Fruit fly (Drosophila melanogaster): ENCODE data around the gene Atac1.

The Atac1 gene

DNA sequence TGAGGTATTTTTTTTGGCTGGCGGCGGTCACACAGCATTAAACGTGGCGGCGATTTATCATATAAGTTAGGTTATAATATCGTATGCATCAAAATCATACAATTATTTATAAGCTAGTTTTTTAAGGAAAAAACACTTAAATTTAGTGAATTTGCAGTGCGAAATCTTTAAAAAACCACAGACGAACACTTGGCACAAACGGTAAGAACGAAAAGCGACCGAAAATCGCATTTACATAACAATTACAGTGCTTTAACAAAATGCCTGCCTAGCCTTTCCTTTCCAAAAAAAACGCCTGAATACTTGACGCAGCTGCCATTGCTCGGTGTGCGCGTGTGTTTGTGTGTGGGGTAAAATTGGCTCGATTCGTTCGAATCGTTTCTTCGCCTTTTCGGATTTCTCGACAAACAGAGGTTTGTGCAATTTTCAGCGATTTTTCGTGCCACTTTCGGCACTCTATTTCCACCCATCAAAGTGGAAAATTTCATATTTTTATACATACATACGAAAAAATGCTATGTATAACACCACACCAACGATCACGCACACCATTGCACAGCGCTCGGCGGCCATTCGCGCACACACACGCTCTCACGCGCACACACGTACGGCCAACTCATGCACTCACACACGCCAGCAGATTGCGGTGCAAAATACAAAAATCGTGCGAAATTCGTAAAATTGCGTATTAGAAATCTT lies 39.3 kb downstream of the Atac1 start, which contains the start of gene Hrb27C (continued):
- no peak for TF ChIP-seq Dll (GFP tag; IDR thresholded peaks at IDR 0.05; ENCODE audit: partially characterized antibody)
- TF ChIP-seq z (GFP tag; IDR thresholded peaks at IDR 0.05): no peak
- TF ChIP-seq CG17359 (tag; optimal IDR thresholded peaks at IDR 0.05): no peak
- TF ChIP-seq Ets97D (GFP tag; optimal IDR thresholded peaks at IDR 0.05): no peak
- no peak for TF ChIP-seq NC2β (GFP tag; optimal IDR thresholded peaks at IDR 0.05)
- no peak for TF ChIP-seq CG14667 (GFP tag; IDR thresholded peaks at IDR 0.05)
- TF ChIP-seq kay (GFP tag; optimal IDR thresholded peaks at IDR 0.05): no peak
- no peak for TF ChIP-seq Hand (GFP tag; optimal IDR thresholded peaks at IDR 0.05)
- TF ChIP-seq slp2 (GFP tag; optimal IDR thresholded peaks at IDR 0.05): no peak
- no peak for TF ChIP-seq twi (tag; optimal IDR thresholded peaks at IDR 0.05)
- TF ChIP-seq Lpt (GFP tag; optimal IDR thresholded peaks at IDR 0.05): no peak
- TF ChIP-seq lilli (GFP tag; optimal IDR thresholded peaks at IDR 0.05): no peak
- no peak for TF ChIP-seq CG11247 (GFP tag; IDR thresholded peaks at IDR 0.05)
- no peak for TF ChIP-seq ase (GFP tag; IDR thresholded peaks at IDR 0.05)
- TF ChIP-seq sd (tag; optimal IDR thresholded peaks at IDR 0.05): peak; percentile 58
- TF ChIP-seq Hmr (GFP tag; optimal IDR thresholded peaks at IDR 0.05): peak; percentile 10
- no peak for TF ChIP-seq Gug (GFP tag; IDR thresholded peaks at IDR 0.05)
- no peak for TF ChIP-seq seq (GFP tag; IDR thresholded peaks at IDR 0.05)
- no peak for TF ChIP-seq zfh2 (GFP tag; optimal IDR thresholded peaks at IDR 0.05)
- TF ChIP-seq CG15479 (GFP tag; optimal IDR thresholded peaks at IDR 0.05): peak; percentile 96
- TF ChIP-seq CG30403 (GFP tag; optimal IDR thresholded peaks at IDR 0.05): no peak
- TF ChIP-seq CG6791 (GFP tag; IDR thresholded peaks at IDR 0.05; ENCODE audit: partially characterized antibody): no peak
- no peak for TF ChIP-seq MBD-R2 (GFP tag; IDR thresholded peaks at IDR 0.05)
- no peak for TF ChIP-seq CG2120 (GFP tag; optimal IDR thresholded peaks at IDR 0.05)
- peak; percentile 12 for TF ChIP-seq phol (tag; optimal IDR thresholded peaks at IDR 0.05)
- no peak for TF ChIP-seq pita (GFP tag; optimal IDR thresholded peaks at IDR 0.05)
- no peak for TF ChIP-seq zf30C (GFP tag; optimal IDR thresholded peaks at IDR 0.05)
- TF ChIP-seq CG7987 (GFP tag; optimal IDR thresholded peaks at IDR 0.05): no peak
- TF ChIP-seq tap (tag; optimal IDR thresholded peaks at IDR 0.05): no peak
- no peak for TF ChIP-seq dpn (GFP tag; optimal IDR thresholded peaks at IDR 0.05)
- TF ChIP-seq Hr39 (optimal IDR thresholded peaks at IDR 0.05): peak; percentile 50
- no peak for TF ChIP-seq BtbVII (GFP tag; optimal IDR thresholded peaks at IDR 0.05)
- no peak for TF ChIP-seq CG8765 (GFP tag; IDR thresholded peaks at IDR 0.05)
- no peak for TF ChIP-seq Atf6 (GFP tag; IDR thresholded peaks at IDR 0.05)
- peak; percentile 40; the same call in 1 of the 2 replicates for TF ChIP-seq Bgb (GFP tag; IDR thresholded peaks at IDR 0.05; ENCODE audit: partially characterized antibody)
- TF ChIP-seq kah (GFP tag; optimal IDR thresholded peaks at IDR 0.05): no peak
- no peak for TF ChIP-seq CG6654 (GFP tag; optimal IDR thresholded peaks at IDR 0.05)
- no peak for TF ChIP-seq CG34224 (GFP tag; IDR thresholded peaks at IDR 0.05; ENCODE audit: partially characterized antibody)
- no peak for TF ChIP-seq CG32532 (GFP tag; IDR thresholded peaks at IDR 0.05)
- TF ChIP-seq Awh (GFP tag; IDR thresholded peaks at IDR 0.05): no peak
- no peak for TF ChIP-seq CG10274 (GFP tag; optimal IDR thresholded peaks at IDR 0.05)
- TF ChIP-seq crc (GFP tag; optimal IDR thresholded peaks at IDR 0.05): no peak
- no peak for TF ChIP-seq E2f1 (GFP tag; IDR thresholded peaks at IDR 0.05)
- TF ChIP-seq nom (GFP tag; optimal IDR thresholded peaks at IDR 0.05): no peak
- no peak for TF ChIP-seq CG1024 (GFP tag; IDR thresholded peaks at IDR 0.05)
- no peak for TF ChIP-seq ssp (GFP tag; IDR thresholded peaks at IDR 0.05)
- TF ChIP-seq CG18764 (GFP tag; optimal IDR thresholded peaks at IDR 0.05): no peak
- no peak for TF ChIP-seq abd-A (tag; optimal IDR thresholded peaks at IDR 0.05)
- no peak for TF ChIP-seq aop (GFP tag; IDR thresholded peaks at IDR 0.05)
- no peak for TF ChIP-seq Xbp1 (GFP tag; optimal IDR thresholded peaks at IDR 0.05)
- TF ChIP-seq HHEX (GFP tag; optimal IDR thresholded peaks at IDR 0.05): no peak
